Fruit fly (Drosophila melanogaster) whole organism, prepupa: ENCODE results near the gene CG5614.

Source experiments
- Blimp-1 ChIP-seq: fragments of 200-800 bp; sonication (Bioruptor generic); optimal IDR thresholded peaks from 3 replicates; lab custom pipeline; 2017; ENCODE audit warnings: missing biosample characterization, missing genetic modification characterization, mild to moderate bottlenecking, moderate library complexity, missing genetic modification reagents
- CG10631 ChIP-seq: fragments of 200-800 bp; sonication (Bioruptor generic); optimal IDR thresholded peaks from 2 replicates; lab custom pipeline; 2016; ENCODE audit warnings: missing biosample characterization, missing genetic modification characterization
- CG10669 ChIP-seq: fragments of 200-800 bp; sonication (Bioruptor generic); optimal IDR thresholded peaks from 3 replicates; lab custom pipeline; 2018; ENCODE audit warnings: missing biosample characterization, mild to moderate bottlenecking, missing genetic modification characterization, moderate library complexity
- CG11294 ChIP-seq: fragments of 200-800 bp; sonication (Bioruptor generic); IDR thresholded peaks from 2 replicates; pipeline ENCODE4 v1.3.6; 2022; ENCODE audit warnings: missing biosample characterization, missing genetic modification characterization
- CG11902 ChIP-seq: fragments of 200-800 bp; sonication (Bioruptor generic); optimal IDR thresholded peaks from 3 replicates; lab custom pipeline; 2016; ENCODE audit warnings: missing biosample characterization, missing genetic modification characterization
- CG15336 ChIP-seq: fragments of 200-800 bp; sonication (Bioruptor generic); IDR thresholded peaks from 2 replicates; pipeline ENCODE4 v1.3.6; 2022; ENCODE audit warnings: missing biosample characterization, missing genetic modification characterization
- CG1621 ChIP-seq: fragments of 200-800 bp; sonication (Bioruptor generic); optimal IDR thresholded peaks from 3 replicates; lab custom pipeline; 2018; ENCODE audit warnings: missing biosample characterization, mild to moderate bottlenecking, missing genetic modification characterization
- CG3032 ChIP-seq: fragments of 200-800 bp; optimal IDR thresholded peaks from 2 replicates; lab custom pipeline; 2019; ENCODE audit warnings: missing biosample characterization, mild to moderate bottlenecking, missing genetic modification characterization, moderate library complexity
- CG31627 ChIP-seq: fragments of 200-800 bp; sonication (Bioruptor generic); optimal IDR thresholded peaks from 3 replicates; lab custom pipeline; 2016; ENCODE audit warnings: missing biosample characterization, missing genetic modification characterization
- CG32006 ChIP-seq: fragments of 200-800 bp; sonication (Bioruptor generic); optimal IDR thresholded peaks from 3 replicates; lab custom pipeline; 2017; ENCODE audit warnings: missing biosample characterization, mild to moderate bottlenecking, missing genetic modification characterization
- CG34406 ChIP-seq: fragments of 200-800 bp; sonication (Bioruptor generic); optimal IDR thresholded peaks from 3 replicates; lab custom pipeline; 2016; ENCODE audit warnings: missing biosample characterization, missing genetic modification characterization
- CG3919 ChIP-seq: fragments of 200-800 bp; sonication (Bioruptor generic); optimal IDR thresholded peaks from 3 replicates; lab custom pipeline; 2016; ENCODE audit warnings: missing biosample characterization, missing genetic modification characterization
- CG4318 ChIP-seq: fragments of 200-800 bp; sonication (Bioruptor generic); optimal IDR thresholded peaks from 3 replicates; lab custom pipeline; 2017; ENCODE audit warnings: missing biosample characterization, mild to moderate bottlenecking, missing genetic modification characterization
- CG6163 ChIP-seq: fragments of 200-800 bp; sonication (Bioruptor generic); IDR thresholded peaks from 3 replicates; pipeline ENCODE4 v1.3.6; 2022; ENCODE audit warnings: missing biosample characterization, missing genetic modification characterization
- CG6276 ChIP-seq: fragments of 200-800 bp; sonication (Bioruptor generic); optimal IDR thresholded peaks from 2 replicates; lab custom pipeline; 2017; ENCODE audit warnings: missing biosample characterization, mild to moderate bottlenecking, missing genetic modification characterization
- CG6792 ChIP-seq: fragments of 200-800 bp; sonication (Bioruptor generic); optimal IDR thresholded peaks from 3 replicates; lab custom pipeline; 2016; ENCODE audit warnings: missing biosample characterization, missing genetic modification characterization
- CG7368 ChIP-seq: fragments of 200-800 bp; sonication (Bioruptor generic); optimal IDR thresholded peaks from 3 replicates; lab custom pipeline; 2016; ENCODE audit warnings: missing biosample characterization, missing genetic modification characterization
- CG8632 ChIP-seq: fragments of 200-800 bp; sonication (Bioruptor generic); optimal IDR thresholded peaks from 3 replicates; lab custom pipeline; 2016; ENCODE audit warnings: missing biosample characterization, missing genetic modification characterization
- CG9139 ChIP-seq: fragments of 200-800 bp; sonication (Bioruptor generic); optimal IDR thresholded peaks from 3 replicates; lab custom pipeline; 2017; ENCODE audit warnings: missing biosample characterization, mild to moderate bottlenecking, missing genetic modification characterization
- Eip78C ChIP-seq: fragments of 200-800 bp; sonication (Bioruptor generic); peaks from one replicate; lab custom pipeline; 2016; ENCODE audit warnings: missing biosample characterization, missing genetic modification characterization
- Eip93F ChIP-seq: fragments of 200-800 bp; sonication (Bioruptor generic); optimal IDR thresholded peaks from 2 replicates; lab custom pipeline; 2016; ENCODE audit warnings: missing biosample characterization, mild to moderate bottlenecking, missing genetic modification characterization
- Ets21C ChIP-seq: fragments of 200-800 bp; sonication (Bioruptor generic); optimal IDR thresholded peaks from 3 replicates; lab custom pipeline; 2016; ENCODE audit warnings: missing biosample characterization, missing genetic modification characterization
- Hr4 ChIP-seq: fragments of 200-800 bp; sonication (Bioruptor generic); optimal IDR thresholded peaks from 3 replicates; lab custom pipeline; 2016; ENCODE audit warnings: missing biosample characterization, missing genetic modification characterization
- Lpt ChIP-seq: fragments of 200-800 bp; sonication (Bioruptor generic); optimal IDR thresholded peaks from 3 replicates; lab custom pipeline; 2016; ENCODE audit warnings: missing biosample characterization, missing genetic modification characterization
- Met ChIP-seq: fragments of 200-800 bp; sonication (Bioruptor generic); optimal IDR thresholded peaks from 3 replicates; lab custom pipeline; 2016; ENCODE audit warnings: missing biosample characterization, missing genetic modification characterization
- OdsH ChIP-seq: fragments of 200-800 bp; sonication (Bioruptor generic); optimal IDR thresholded peaks from 3 replicates; lab custom pipeline; 2016; ENCODE audit warnings: missing biosample characterization, missing genetic modification characterization
- Smox ChIP-seq: fragments of 200-800 bp; sonication (Bioruptor generic); optimal IDR thresholded peaks from 3 replicates; lab custom pipeline; 2016; ENCODE audit warnings: missing biosample characterization, missing genetic modification characterization
- Sox102F ChIP-seq: fragments of 200-800 bp; sonication (Bioruptor generic); optimal IDR thresholded peaks from 2 replicates; lab custom pipeline; 2016; ENCODE audit warnings: missing biosample characterization, mild to moderate bottlenecking, missing genetic modification characterization
- Sox14 ChIP-seq: fragments of 200-800 bp; sonication (Bioruptor generic); optimal IDR thresholded peaks from 3 replicates; lab custom pipeline; 2016; ENCODE audit warnings: missing biosample characterization, missing genetic modification characterization
- Sox15 ChIP-seq: fragments of 200-800 bp; sonication (Bioruptor generic); optimal IDR thresholded peaks from 3 replicates; lab custom pipeline; 2016; ENCODE audit warnings: missing biosample characterization, missing genetic modification characterization
- achi ChIP-seq: fragments of 200-800 bp; sonication (Bioruptor generic); optimal IDR thresholded peaks from 3 replicates; lab custom pipeline; 2016; ENCODE audit warnings: missing biosample characterization, missing genetic modification characterization
- cyc ChIP-seq: fragments of 200-800 bp; sonication (Bioruptor generic); optimal IDR thresholded peaks from 3 replicates; lab custom pipeline; 2016; ENCODE audit warnings: missing biosample characterization, missing genetic modification characterization
- dac ChIP-seq: fragments of 200-800 bp; sonication (Bioruptor generic); optimal IDR thresholded peaks from 2 replicates; lab custom pipeline; 2017; ENCODE audit warnings: missing biosample characterization, mild to moderate bottlenecking, missing genetic modification characterization
- dsx ChIP-seq: fragments of 200-800 bp; optimal IDR thresholded peaks from 3 replicates; lab custom pipeline; 2019; ENCODE audit warnings: missing biosample characterization, mild to moderate bottlenecking, missing genetic modification characterization, moderate library complexity; ENCODE audit not compliant: poor library complexity, severe bottlenecking
- eg ChIP-seq: fragments of 200-800 bp; sonication (Bioruptor generic); IDR thresholded peaks from 3 replicates; pipeline ENCODE4 v1.3.6; 2022; ENCODE audit warnings: missing biosample characterization, missing genetic modification characterization
- esn ChIP-seq: fragments of 200-800 bp; sonication (Bioruptor generic); optimal IDR thresholded peaks from 2 replicates; lab custom pipeline; 2016; ENCODE audit warnings: missing biosample characterization, mild to moderate bottlenecking, missing genetic modification characterization, moderate library complexity
- fd59A ChIP-seq: fragments of 200-800 bp; sonication (Bioruptor generic); optimal IDR thresholded peaks from 2 replicates; lab custom pipeline; 2017; ENCODE audit warnings: missing biosample characterization, mild to moderate bottlenecking, missing genetic modification characterization, missing genetic modification reagents
- fkh ChIP-seq: fragments of 200-800 bp; sonication (Bioruptor generic); optimal IDR thresholded peaks from 3 replicates; lab custom pipeline; 2017; ENCODE audit warnings: missing biosample characterization, mild to moderate bottlenecking, missing genetic modification characterization, moderate library complexity
- net ChIP-seq: fragments of 200-800 bp; sonication (Bioruptor generic); optimal IDR thresholded peaks from 3 replicates; lab custom pipeline; 2016; ENCODE audit warnings: missing biosample characterization, missing genetic modification characterization
- salr ChIP-seq, 2 experiments: fragments of 200-800 bp; sonication (Bioruptor generic); optimal IDR thresholded peaks; 3 replicates each; lab custom pipeline; 2016 to 2018; ENCODE audit warnings: missing biosample characterization in 2 of 2, missing genetic modification characterization in 2 of 2, mild to moderate bottlenecking in 1 of 2
- spab ChIP-seq: fragments of 200-800 bp; sonication (Bioruptor generic); optimal IDR thresholded peaks from 2 replicates; lab custom pipeline; 2017; ENCODE audit warnings: missing biosample characterization, mild to moderate bottlenecking, missing genetic modification characterization, missing genetic modification reagents
- ss ChIP-seq, 2 experiments: fragments of 200-800 bp; sonication (Bioruptor generic); optimal IDR thresholded peaks; 2 replicates in 1 of 2; 3 replicates in 1 of 2; lab custom pipeline; 2017 to 2018; ENCODE audit warnings: mild to moderate bottlenecking in 2 of 2, missing biosample characterization in 2 of 2, missing genetic modification characterization in 2 of 2, moderate library complexity in 1 of 2
- vri ChIP-seq: fragments of 200-800 bp; sonication (Bioruptor generic); optimal IDR thresholded peaks from 3 replicates; lab custom pipeline; 2016; ENCODE audit warnings: missing biosample characterization, mild to moderate bottlenecking, missing genetic modification characterization

CG5614 gene

DNA sequence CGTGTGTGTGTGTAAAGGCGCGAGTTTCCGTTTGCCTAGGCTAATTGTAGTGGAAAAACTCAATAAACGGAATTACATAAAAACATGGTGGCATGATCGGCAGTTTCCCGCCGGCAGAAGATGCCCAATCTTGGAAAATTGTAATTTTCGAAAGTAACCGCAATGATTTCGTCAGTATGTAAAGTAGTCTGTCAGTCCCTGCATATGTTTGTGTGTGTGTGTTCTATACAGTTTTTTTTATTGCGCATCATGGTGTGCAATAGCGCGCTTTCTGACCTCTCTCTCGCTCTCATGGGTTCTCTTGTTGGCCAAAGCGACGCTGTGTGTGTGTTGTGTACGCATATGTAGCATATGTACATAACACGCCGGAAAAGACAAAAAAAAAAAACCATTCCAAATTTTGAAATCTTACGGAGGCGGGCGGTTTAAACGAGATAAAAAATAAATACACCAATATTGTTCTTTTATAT is 14.7 kb downstream of the CG5614 start (continued):
- no peak for TF ChIP-seq CG11902 (GFP tag; lab: Kevin White, UChicago)
- TF ChIP-seq CG9139 (GFP tag; lab: Kevin White, UChicago) = no peak
- TF ChIP-seq CG11294 = no peak
- no peak for TF ChIP-seq dsx
- peak; percentile 61 for TF ChIP-seq vri (GFP tag; lab: Kevin White, UChicago)
- TF ChIP-seq salr (GFP tag; optimal IDR thresholded peaks at IDR 0.05; lab: Kevin White, UChicago) = peak in 1 of 2 experiments; percentile 11
- no peak for TF ChIP-seq CG4318 (GFP tag; lab: Kevin White, UChicago)
- TF ChIP-seq cyc = no peak
- no peak for TF ChIP-seq Blimp-1 (GFP tag; lab: Kevin White, UChicago)
- no peak for TF ChIP-seq CG31627 (GFP tag; lab: Kevin White, UChicago)
- no peak for TF ChIP-seq Ets21C (GFP tag; lab: Kevin White, UChicago)
- TF ChIP-seq ss (GFP tag; optimal IDR thresholded peaks at IDR 0.05; lab: Kevin White, UChicago) = peak in 1 of 2 experiments; percentile 68
- peak; percentile 68 for TF ChIP-seq CG1621
- no peak for TF ChIP-seq Sox15
- TF ChIP-seq Sox102F (GFP tag; lab: Kevin White, UChicago) = no peak
- no peak for TF ChIP-seq CG6276 (GFP tag; lab: Kevin White, UChicago)
- TF ChIP-seq Lpt (GFP tag; lab: Kevin White, UChicago) = peak; percentile 64
- TF ChIP-seq CG3919 (GFP tag; lab: Kevin White, UChicago) = peak; percentile 47
- TF ChIP-seq fkh = peak; percentile 95
- TF ChIP-seq dac (GFP tag; lab: Kevin White, UChicago) = no peak
- peak; percentile 73 for TF ChIP-seq Eip78C (GFP tag; lab: Kevin White, UChicago)
- TF ChIP-seq CG10669 = peak; percentile 39
- no peak for TF ChIP-seq Eip93F (GFP tag; lab: Kevin White, UChicago)
- TF ChIP-seq esn (GFP tag; lab: Kevin White, UChicago) = peak; percentile 40
- no peak for TF ChIP-seq OdsH

DNA sequence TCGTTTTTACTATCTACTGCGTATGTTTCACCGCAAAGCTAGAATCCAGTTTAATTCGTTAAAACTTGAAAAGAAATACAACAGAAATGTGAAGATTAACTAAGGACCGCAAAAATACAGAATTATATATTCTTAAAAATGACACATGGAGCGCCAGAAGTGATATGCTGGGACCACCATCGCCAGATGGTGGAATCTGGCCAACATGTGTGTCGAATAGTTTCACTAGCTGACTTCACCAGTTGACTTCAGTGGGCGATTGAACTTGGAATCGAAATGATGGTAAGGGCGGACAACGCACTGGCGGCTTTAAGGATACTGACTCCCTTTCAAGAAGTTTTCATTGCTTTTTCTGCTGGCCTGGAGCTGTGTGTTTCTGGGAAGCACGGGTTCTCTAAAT is 22.4 kb downstream of the CG5614 start, which contains the start of gene CG9593:
TSS of gene CG9593 (plus strand) at position 270 of the 400 bp plus-strand sequence.
- no peak for TF ChIP-seq Blimp-1 (GFP tag; lab: Kevin White, UChicago)
- peak; percentile 10 for TF ChIP-seq Eip78C (GFP tag; lab: Kevin White, UChicago)

- TF ChIP-seq CG3032 (tag; lab: Kevin White, UChicago) (peak; percentile 59), Sox102F (GFP tag; lab: Kevin White, UChicago) (no peak), CG31627 (GFP tag; lab: Kevin White, UChicago) (peak; percentile 22), CG10631 (GFP tag; lab: Kevin White, UChicago) (no peak), vri (GFP tag; lab: Kevin White, UChicago) (no peak), eg (GFP tag; lab: Robert Waterston, UW) (no peak), Hr4 (no peak), CG6163 (GFP tag; lab: Robert Waterston, UW) (peak; percentile 30; the same call in 1 of the 3 replicates), CG8632 (GFP tag; lab: Kevin White, UChicago) (no peak), CG4318 (GFP tag; lab: Kevin White, UChicago) (no peak), OdsH (no peak), Smox (GFP tag; lab: Kevin White, UChicago) (no peak), CG7368 (GFP tag; lab: Kevin White, UChicago) (no peak), CG6276 (GFP tag; lab: Kevin White, UChicago) (no peak), Eip93F (GFP tag; lab: Kevin White, UChicago) (no peak), CG6792 (GFP tag; lab: Kevin White, UChicago) (no peak), Met (GFP tag; lab: Kevin White, UChicago) (no peak), esn (GFP tag; lab: Kevin White, UChicago) (peak; percentile 19), CG32006 (no peak), fd59A (GFP tag; lab: Kevin White, UChicago) (no peak), spab (GFP tag; lab: Kevin White, UChicago) (no peak), CG15336 (GFP tag; lab: Robert Waterston, UW) (no peak), Ets21C (GFP tag; lab: Kevin White, UChicago) (no peak), net (no peak), Sox14 (peak; percentile 34), achi (GFP tag; lab: Kevin White, UChicago) (no peak), CG10669 (no peak), CG11902 (GFP tag; lab: Kevin White, UChicago) (no peak), CG34406 (GFP tag; lab: Kevin White, UChicago) (no peak), salr (GFP tag; optimal IDR thresholded peaks at IDR 0.05; lab: Kevin White, UChicago) (no peak), dac (GFP tag; lab: Kevin White, UChicago) (no peak), fkh (peak; percentile 98)
These were observed 24.2 kb downstream of the CG5614 start, which contains the start of gene alpha-Man-IIb for dm6 chr3R:15803502-15804461. Gene alpha-Man-IIb, plus strand, starts transcription at chr3R:15804248.
